Worm (Caenorhabditis elegans) whole organism, mixed stage, embryonic: ENCODE results near the gene srg-36.

Source experiments
- snpc-4 ChIP-seq: fragments of 150-350 bp; optimal IDR thresholded peaks from 2 replicates; lab custom pipeline; 2014; ENCODE audit warnings: missing biosample characterization, missing genetic modification characterization
- unc-39 ChIP-seq: fragments of 150-350 bp; optimal IDR thresholded peaks from 2 replicates; lab custom pipeline; 2014; ENCODE audit warnings: missing biosample characterization, missing genetic modification characterization

- TF ChIP-seq snpc-4 (tag; lab: Kevin White, UChicago): no peak
- no peak for TF ChIP-seq unc-39 (tag; lab: Kevin White, UChicago)
Observed at ce11 chrX:14240205-14240604, 5.9 kb upstream of the srg-36 start.
